Worm (Caenorhabditis elegans): ENCODE results near the gene pgp-7.

Gene pgp-7

DNA sequence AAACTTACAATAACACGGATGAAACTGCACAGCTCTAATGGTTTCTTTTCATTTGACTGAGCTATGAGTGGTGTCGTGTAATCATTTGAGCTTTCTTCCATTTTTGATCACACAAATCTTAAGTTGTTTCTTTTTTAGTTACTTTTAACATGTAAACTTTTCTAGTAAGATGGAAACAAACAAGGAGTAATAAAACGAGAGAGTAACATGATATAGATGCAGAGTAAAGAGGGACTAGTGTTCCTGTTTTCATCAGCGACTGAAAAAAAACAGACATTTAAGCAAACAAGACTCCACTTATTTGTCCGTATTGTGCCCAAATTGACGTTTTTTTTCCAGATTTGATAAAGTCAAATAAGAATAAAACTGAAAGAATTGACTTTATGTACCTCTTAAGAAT is at the start of gene pgp-7:
Gene pgp-7 (minus strand): TSS at position 101 of the 400 bp plus-strand sequence.
- no peak for TF ChIP-seq egl-5 (tag; optimal IDR thresholded peaks at IDR 0.05)
- no peak for TF ChIP-seq nhr-76 (tag; optimal IDR thresholded peaks at IDR 0.05)
- TF ChIP-seq nhr-43 (tag; optimal IDR thresholded peaks at IDR 0.05; ENCODE audit: poor library complexity, severe bottlenecking), result no peak

DNA sequence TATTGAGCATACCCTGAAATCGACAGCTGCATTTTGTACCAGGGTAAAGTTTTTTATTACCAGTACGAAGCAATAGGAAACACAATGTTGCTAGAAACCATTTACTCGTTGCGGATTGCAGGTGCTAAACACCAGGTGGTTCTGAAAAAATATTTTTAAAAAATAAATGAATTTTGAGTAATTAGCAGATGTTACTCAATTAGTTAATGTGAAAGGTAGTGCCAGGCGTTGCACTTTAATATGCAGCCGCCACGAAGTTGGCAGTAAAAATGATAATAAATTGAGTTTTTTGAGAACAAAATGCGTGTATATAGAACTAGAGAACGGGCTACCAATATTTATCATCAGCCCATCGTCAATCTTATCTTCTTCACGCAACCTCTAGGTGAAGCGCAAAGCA is 49.6 kb upstream of the pgp-7 start, which contains the start of gene nstp-9:
Gene nstp-9 (minus strand): TSS at position 101 of the 400 bp plus-strand sequence.
- no peak for TF ChIP-seq nhr-23 (tag; optimal IDR thresholded peaks at IDR 0.05)
- no peak for TF ChIP-seq elt-1 (tag; optimal IDR thresholded peaks at IDR 0.05)
- no peak for TF ChIP-seq ZK546.5 (tag; optimal IDR thresholded peaks at IDR 0.05)
- TF ChIP-seq lsy-12 (tag; optimal IDR thresholded peaks at IDR 0.05), result no peak
- no peak for TF ChIP-seq nhr-43 (tag; optimal IDR thresholded peaks at IDR 0.05; ENCODE audit: poor library complexity, severe bottlenecking)
- no peak for TF ChIP-seq jun-1 (tag; optimal IDR thresholded peaks at IDR 0.05)
- no peak for TF ChIP-seq zag-1 (tag; optimal IDR thresholded peaks at IDR 0.05)

DNA sequence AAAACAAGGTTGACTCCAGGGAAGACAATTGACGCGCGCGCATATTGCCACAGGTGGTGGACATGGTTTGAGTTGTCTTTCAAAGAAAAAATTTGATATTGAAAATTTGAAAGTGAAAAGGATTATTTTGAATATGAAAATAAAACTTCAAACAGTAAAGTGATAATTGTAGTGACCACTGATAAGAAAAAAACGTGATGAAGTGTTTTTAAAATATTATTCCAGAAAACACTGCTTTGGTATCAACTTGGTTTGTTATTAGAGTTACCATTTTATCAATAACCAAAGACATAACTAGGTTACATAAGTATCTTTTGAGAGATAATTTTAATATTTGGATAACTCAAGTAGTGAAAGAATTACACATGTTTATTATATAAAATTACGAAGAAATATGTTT is 46.2 kb upstream of the pgp-7 start:
- peak; percentile 55 for TF ChIP-seq pha-4 (tag; optimal IDR thresholded peaks at IDR 0.05)
- no peak for TF ChIP-seq unc-39 (tag; optimal IDR thresholded peaks at IDR 0.05)
- peak; percentile 44 for TF ChIP-seq elt-2 (tag; optimal IDR thresholded peaks at IDR 0.05)

DNA sequence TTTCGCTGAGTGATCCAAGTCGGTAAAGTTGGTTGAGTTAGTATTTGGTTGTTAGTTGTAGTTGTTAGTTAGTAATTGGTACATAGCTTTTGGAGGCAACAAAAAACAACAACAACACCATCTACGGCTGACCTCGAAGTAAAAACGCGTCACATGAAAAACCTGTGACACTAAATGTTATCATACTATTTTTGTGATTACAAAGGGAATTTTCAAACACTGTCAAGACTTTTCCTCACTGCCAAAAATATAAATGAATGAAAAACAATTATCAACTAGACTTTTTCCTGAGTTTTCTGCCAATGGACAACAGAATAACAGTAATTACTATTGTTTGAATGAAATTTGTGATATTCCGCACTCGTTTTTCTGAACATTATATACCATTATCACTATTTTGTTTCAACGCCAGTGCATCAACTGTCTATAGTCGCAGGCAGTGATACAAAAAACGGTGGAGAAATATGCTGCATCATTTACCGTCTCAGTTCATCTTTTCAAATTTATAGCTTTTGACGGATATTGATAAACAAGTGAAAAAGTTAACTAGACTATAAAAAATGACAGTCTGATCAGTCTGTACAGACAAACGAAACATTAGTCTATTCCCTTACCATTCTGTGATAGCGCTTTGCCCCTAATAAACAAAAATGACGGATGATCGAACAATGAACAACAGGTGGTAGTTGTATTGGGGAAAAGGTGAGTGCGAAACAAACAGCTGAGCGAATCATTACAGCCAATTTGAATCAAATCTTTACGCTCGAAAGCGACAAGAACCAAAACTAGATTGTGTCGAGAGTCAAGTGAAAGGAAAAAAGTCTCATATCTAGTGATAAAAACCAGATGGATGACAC is 44.6 kb upstream of the pgp-7 start:
- TF ChIP-seq elt-2 (tag; optimal IDR thresholded peaks at IDR 0.05) (peak; percentile 61), aly-2 (tag; optimal IDR thresholded peaks at IDR 0.05) (no peak)

DNA sequence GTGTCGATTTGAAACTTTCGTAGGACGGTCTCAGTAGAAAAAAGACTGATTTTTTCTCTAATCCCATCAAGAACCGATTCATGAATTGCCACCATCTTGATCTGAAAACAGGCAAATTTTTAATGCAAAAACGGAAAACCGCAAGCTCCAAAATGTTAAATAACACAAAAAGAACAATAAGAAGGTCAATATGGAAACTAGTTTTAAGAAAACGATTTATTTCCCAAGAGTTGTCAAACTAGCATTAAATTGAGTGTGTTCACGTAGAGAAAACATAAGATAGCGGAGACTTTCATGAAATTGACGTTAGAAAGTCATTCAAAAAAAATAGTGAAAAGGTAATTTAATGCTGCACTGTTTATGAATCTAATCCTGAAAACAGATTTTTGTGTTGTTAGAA is 43.9 kb upstream of the pgp-7 start, which contains the start of gene F47B10.9:
Gene F47B10.9 (minus strand): TSS at position 101 of the 400 bp plus-strand sequence.
- no peak for TF ChIP-seq nhr-76 (tag; optimal IDR thresholded peaks at IDR 0.05)
- TF ChIP-seq egl-5 (tag; optimal IDR thresholded peaks at IDR 0.05), result no peak

DNA sequence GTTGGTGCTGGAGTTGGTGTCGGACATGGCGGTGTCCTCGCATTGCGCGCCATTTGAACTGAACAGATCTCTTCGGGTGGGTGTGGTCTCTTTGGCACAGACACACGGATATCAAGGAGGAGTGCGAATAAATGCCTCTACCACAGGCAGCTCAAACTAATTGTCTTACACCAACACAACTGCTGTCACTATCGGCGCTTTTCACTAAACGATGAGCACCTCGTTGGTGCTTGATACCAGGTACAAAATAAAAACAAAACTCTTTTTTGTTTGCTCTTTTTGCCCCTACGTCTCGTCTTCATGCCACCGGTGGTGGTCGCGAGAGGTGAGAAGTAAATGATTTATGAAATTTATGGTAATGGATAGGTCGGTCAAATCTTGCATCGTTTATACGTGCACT is 40.7 kb upstream of the pgp-7 start, which contains the start of gene F47B10.8:
Gene F47B10.8 (minus strand): TSS at position 101 of the 400 bp plus-strand sequence.
- TF ChIP-seq elt-1 (tag; optimal IDR thresholded peaks at IDR 0.05) (no peak), ceh-9 (tag; optimal IDR thresholded peaks at IDR 0.05) (no peak), nhr-28 (tag; optimal IDR thresholded peaks at IDR 0.05) (no peak), zag-1 (tag; optimal IDR thresholded peaks at IDR 0.05) (no peak), nfya-1 (tag; optimal IDR thresholded peaks at IDR 0.05; ENCODE audit: insufficient read depth) (no peak), unc-39 (tag; optimal IDR thresholded peaks at IDR 0.05) (no peak), fkh-2 (tag; optimal IDR thresholded peaks at IDR 0.05) (no peak), ZK546.5 (tag; optimal IDR thresholded peaks at IDR 0.05) (no peak), jun-1 (tag; optimal IDR thresholded peaks at IDR 0.05) (no peak), pqm-1 (tag; optimal IDR thresholded peaks at IDR 0.05) (no peak), nhr-237 (tag; optimal IDR thresholded peaks at IDR 0.05) (no peak), elt-3 (tag; optimal IDR thresholded peaks at IDR 0.05) (no peak), R02D3.7 (tag; optimal IDR thresholded peaks at IDR 0.05) (no peak), nhr-77 (tag; optimal IDR thresholded peaks at IDR 0.05) (no peak), nhr-67 (tag; optimal IDR thresholded peaks at IDR 0.05) (no peak), lin-15B (tag; optimal IDR thresholded peaks at IDR 0.05) (no peak)

DNA sequence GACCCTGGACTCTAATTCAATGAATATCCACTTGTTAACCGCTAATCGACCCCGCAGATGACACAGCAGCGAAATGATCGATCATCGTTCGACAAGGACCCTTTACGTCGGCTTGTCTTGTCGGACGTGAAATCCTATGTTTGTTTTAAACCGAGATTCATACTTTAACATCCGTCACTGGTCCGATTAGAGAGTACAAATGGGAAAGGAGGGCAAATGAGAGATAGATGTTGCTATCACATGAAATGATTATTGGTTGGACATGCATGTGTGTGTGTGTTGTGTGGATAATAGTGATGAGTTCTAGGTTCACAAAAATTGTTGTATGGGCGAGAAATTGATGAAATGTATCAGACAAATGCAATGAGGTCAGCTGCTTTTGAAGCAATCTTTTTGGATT is 39.6 kb upstream of the pgp-7 start:
- peak; percentile 35 for TF ChIP-seq egl-5 (tag; optimal IDR thresholded peaks at IDR 0.05)
- TF ChIP-seq unc-39 (tag; optimal IDR thresholded peaks at IDR 0.05), result no peak
- no peak for TF ChIP-seq nhr-76 (tag; optimal IDR thresholded peaks at IDR 0.05)
- no peak for TF ChIP-seq aly-2 (tag; optimal IDR thresholded peaks at IDR 0.05)
- peak; percentile 30 for TF ChIP-seq nfya-1 (tag; optimal IDR thresholded peaks at IDR 0.05; ENCODE audit: insufficient read depth)
- TF ChIP-seq egl-27 (tag; optimal IDR thresholded peaks at IDR 0.05), result no peak

DNA sequence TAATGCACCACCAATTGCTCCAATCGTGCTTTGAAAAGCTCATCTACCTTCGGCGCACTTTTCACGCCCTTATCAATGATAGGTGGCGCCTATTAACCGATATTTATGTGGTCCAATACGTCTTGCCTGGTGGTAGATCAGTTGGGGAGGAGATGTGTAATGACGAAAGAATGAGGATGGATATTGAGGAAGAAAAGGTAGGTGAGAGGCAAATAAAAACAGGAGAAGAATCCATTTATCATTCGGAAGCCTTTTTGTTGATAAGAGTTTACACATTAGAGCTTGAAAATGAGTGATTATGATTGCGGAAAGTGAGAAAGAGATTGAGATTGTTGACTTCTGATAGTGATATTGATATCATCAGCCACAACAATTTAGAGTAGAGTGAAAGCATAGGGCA is 37.4 kb upstream of the pgp-7 start:
- TF ChIP-seq egl-5 (tag; optimal IDR thresholded peaks at IDR 0.05), result peak; percentile 63
- no peak for TF ChIP-seq nhr-23 (tag; optimal IDR thresholded peaks at IDR 0.05)
- TF ChIP-seq sea-2 (GFP tag; optimal IDR thresholded peaks at IDR 0.05), result no peak
- TF ChIP-seq nhr-77 (tag; optimal IDR thresholded peaks at IDR 0.05), result no peak
- no peak for TF ChIP-seq ceh-28 (tag; optimal IDR thresholded peaks at IDR 0.05)
- TF ChIP-seq zag-1 (tag; optimal IDR thresholded peaks at IDR 0.05), result no peak
- no peak for TF ChIP-seq lsy-12 (tag; optimal IDR thresholded peaks at IDR 0.05)
- TF ChIP-seq ceh-16 (tag; optimal IDR thresholded peaks at IDR 0.05), result no peak
